Worm (Caenorhabditis elegans): Measurements from ENCODE around the gene ZK643.6.

DNA sequence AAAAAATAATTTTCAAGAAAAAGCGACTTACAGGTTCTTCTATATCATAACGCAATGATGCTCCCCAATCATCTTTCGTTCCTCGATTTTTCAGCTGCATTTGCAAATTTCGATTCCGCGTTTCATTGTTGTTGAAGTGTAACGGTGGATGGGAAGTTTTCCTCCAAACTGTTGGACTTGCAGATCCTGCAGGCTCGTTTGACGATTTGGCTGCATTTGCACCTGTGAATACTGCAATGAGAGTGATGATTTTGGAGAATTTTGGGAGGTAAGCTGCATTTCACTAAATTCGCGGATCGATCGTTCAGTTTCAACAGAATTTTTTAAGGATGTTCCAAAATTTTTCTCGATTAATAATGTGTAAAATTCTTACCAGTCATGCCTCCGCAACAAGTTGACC is 20.3 kb upstream of the ZK643.6 start:
- TF ChIP-seq ceh-36 (tag; optimal IDR thresholded peaks at IDR 0.05) (no peak), aly-1 (tag; optimal IDR thresholded peaks at IDR 0.05) (no peak), ama-1 (optimal IDR thresholded peaks at IDR 0.05) (no peak), pes-1 (GFP tag; IDR thresholded peaks at IDR 0.05) (no peak), tbx-37 (GFP tag; conservative IDR thresholded peaks at IDR 0.05) (no peak), ceh-13 (GFP tag; optimal IDR thresholded peaks at IDR 0.05) (no peak), B0310.2 (tag; optimal IDR thresholded peaks at IDR 0.05) (no peak), F13C5.2 (tag; optimal IDR thresholded peaks at IDR 0.05) (no peak), ets-7 (tag; optimal IDR thresholded peaks at IDR 0.05) (no peak), tbx-11 (GFP tag; IDR thresholded peaks at IDR 0.05) (no peak), tra-4 (tag; optimal IDR thresholded peaks at IDR 0.05) (no peak), hmbx-1 (tag; optimal IDR thresholded peaks at IDR 0.05) (no peak)
